Worm (Caenorhabditis elegans): Measurements from ENCODE around the gene F54D1.1.
A peak's percentile ranks its signal among the peaks of the same experiment; 100 is the strongest.

F54D1.1 gene

ce11 chrIV:11284102-11284531 lies 22.5 kb downstream of the F54D1.1 start (continued):
- TF ChIP-seq aha-1 (tag) (peak; percentile 71), pqm-1 (tag; optimal IDR thresholded peaks at IDR 0.05) (peak; percentile 95)

ce11 chrIV:11285239-11285638 lies 23.6 kb downstream of the F54D1.1 start:
- TF ChIP-seq D1046.2 (GFP tag; IDR thresholded peaks at IDR 0.05) = no peak
- peak; percentile 47 for TF ChIP-seq dve-1 (tag; optimal IDR thresholded peaks at IDR 0.05; ENCODE audit: insufficient read depth)
- peak in 1 of 2 experiments; percentile 54 for TF ChIP-seq unc-62 (GFP tag; optimal IDR thresholded peaks at IDR 0.05 in 1 of 2)
- no peak for TF ChIP-seq unc-62 (tag; optimal IDR thresholded peaks at IDR 0.05)

- TF ChIP-seq nhr-102 (tag; optimal IDR thresholded peaks at IDR 0.05) = no peak
- TF ChIP-seq dve-1 (tag; optimal IDR thresholded peaks at IDR 0.05; ENCODE audit: insufficient read depth) = peak; percentile 49
- TF ChIP-seq daf-16 (GFP tag; optimal IDR thresholded peaks at IDR 0.05) = no peak
- TF ChIP-seq daf-16 (tag; optimal IDR thresholded peaks at IDR 0.05) = peak; percentile 59
These were observed 24.5 kb downstream of the F54D1.1 start for ce11 chrIV:11286112-11286511.

- TF ChIP-seq php-3 (GFP tag; IDR thresholded peaks at IDR 0.05) = no peak
- no peak for TF ChIP-seq daf-16 (GFP tag; optimal IDR thresholded peaks at IDR 0.05)
- TF ChIP-seq daf-16 (tag; optimal IDR thresholded peaks at IDR 0.05) = peak; percentile 17
These were observed 25.9 kb downstream of the F54D1.1 start, which contains the start of gene F54D1.6 for ce11 chrIV:11287511-11287910. Gene F54D1.6 (plus strand): TSS chrIV:11287811.

ce11 chrIV:11288965-11289364 lies 27.3 kb downstream of the F54D1.1 start:
- TF ChIP-seq hmg-1.1 (GFP tag; IDR thresholded peaks at IDR 0.05) (no peak), F49E8.2 (tag; optimal IDR thresholded peaks at IDR 0.05; ENCODE audit: borderline replicate concordance) (no peak), Y48G9A.11 (GFP tag; IDR thresholded peaks at IDR 0.05) (no peak), zag-1 (tag; optimal IDR thresholded peaks at IDR 0.05) (no peak), mxl-3 (GFP tag; optimal IDR thresholded peaks at IDR 0.05) (peak; percentile 36), ceh-82 (tag; optimal IDR thresholded peaks at IDR 0.05) (no peak), mxl-2 (GFP tag; conservative IDR thresholded peaks at IDR 0.05) (no peak), lin-1 (GFP tag; IDR thresholded peaks at IDR 0.05) (peak; percentile 57; the same call in 1 of the 2 replicates), F37D6.2 (tag; optimal IDR thresholded peaks at IDR 0.05) (no peak), ztf-7 (tag; optimal IDR thresholded peaks at IDR 0.05) (no peak), nhr-42 (GFP tag; IDR thresholded peaks at IDR 0.05) (no peak), dve-1 (tag; optimal IDR thresholded peaks at IDR 0.05; ENCODE audit: insufficient read depth) (peak; percentile 90), tra-1 (GFP tag; IDR thresholded peaks at IDR 0.05) (peak; percentile 62), ceh-44 (GFP tag; IDR thresholded peaks at IDR 0.05) (no peak), php-3 (GFP tag; IDR thresholded peaks at IDR 0.05) (peak; percentile 98), egl-43 (GFP tag; IDR thresholded peaks at IDR 0.05) (no peak), ztf-11 (tag; optimal IDR thresholded peaks at IDR 0.05) (no peak), unc-130 (GFP tag; optimal IDR thresholded peaks at IDR 0.05) (no peak), ZK546.5 (tag; optimal IDR thresholded peaks at IDR 0.05) (no peak), arid-1 (GFP tag; conservative IDR thresholded peaks at IDR 0.05) (no peak), skn-1 (tag; optimal IDR thresholded peaks at IDR 0.05) (no peak), mep-1 (tag; optimal IDR thresholded peaks at IDR 0.05) (peak; percentile 37), mdl-1 (tag; optimal IDR thresholded peaks at IDR 0.05) (no peak), F26F4.8 (GFP tag; conservative IDR thresholded peaks at IDR 0.05) (no peak), ceh-62 (tag; optimal IDR thresholded peaks at IDR 0.05) (no peak), set-16 (GFP tag; IDR thresholded peaks at IDR 0.05) (no peak), ZK337.2 (GFP tag; IDR thresholded peaks at IDR 0.05) (no peak), daf-8 (GFP tag; IDR thresholded peaks at IDR 0.05) (no peak), R02D3.7 (tag; optimal IDR thresholded peaks at IDR 0.05) (no peak), nhr-11 (tag; optimal IDR thresholded peaks at IDR 0.05) (no peak), egl-27 (tag; optimal IDR thresholded peaks at IDR 0.05) (no peak), vab-7 (GFP tag; IDR thresholded peaks at IDR 0.05) (no peak), nhr-237 (tag; optimal IDR thresholded peaks at IDR 0.05) (no peak), nhr-28 (tag; optimal IDR thresholded peaks at IDR 0.05) (peak; percentile 88), nhr-41 (GFP tag; IDR thresholded peaks at IDR 0.05) (no peak), lir-3 (tag; optimal IDR thresholded peaks at IDR 0.05) (no peak), jun-1 (tag; optimal IDR thresholded peaks at IDR 0.05) (no peak), D1046.2 (GFP tag; IDR thresholded peaks at IDR 0.05) (no peak)

Measured in whole organism, L4 larva.